Worm (Caenorhabditis elegans) whole organism, dauer: ENCODE results near the gene C16C10.13.

ENCODE experiments used
- unc-62 ChIP-seq: sonication (generic microtip); optimal IDR thresholded peaks from 2 replicates; lab custom pipeline; 2017; ENCODE audit warnings: missing biosample characterization, missing genetic modification reagents, missing genetic modification characterization

C16C10.13 gene

ce11 chrIII:4205751-4206327 is 29.6 kb downstream of the C16C10.13 start, which contains the start of gene R74.8:
Gene R74.8 (plus strand): TSS chrIII:4206277.
- no peak for TF ChIP-seq unc-62 (GFP tag; lab: Kevin White, UChicago)

DNA sequence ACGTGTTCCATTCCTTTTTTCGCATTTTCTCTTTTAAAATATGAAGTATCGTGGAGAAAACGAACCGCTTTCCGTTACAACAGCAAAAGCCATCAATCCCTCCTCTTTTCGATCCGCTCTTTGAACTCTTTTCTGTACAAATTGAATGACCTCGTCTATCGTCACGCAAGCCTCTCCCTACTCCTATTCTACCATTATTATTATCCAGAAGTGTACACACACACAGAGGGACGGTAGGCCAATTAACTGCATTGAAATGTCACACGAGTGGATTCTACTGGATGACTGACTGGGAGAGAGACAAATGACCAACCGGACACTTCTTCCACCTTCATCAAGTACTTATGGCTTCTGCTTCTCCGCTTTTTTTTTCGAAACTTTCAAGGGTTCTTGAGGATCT is 32.0 kb downstream of the C16C10.13 start:
- no peak for TF ChIP-seq unc-62 (GFP tag; lab: Kevin White, UChicago)

DNA sequence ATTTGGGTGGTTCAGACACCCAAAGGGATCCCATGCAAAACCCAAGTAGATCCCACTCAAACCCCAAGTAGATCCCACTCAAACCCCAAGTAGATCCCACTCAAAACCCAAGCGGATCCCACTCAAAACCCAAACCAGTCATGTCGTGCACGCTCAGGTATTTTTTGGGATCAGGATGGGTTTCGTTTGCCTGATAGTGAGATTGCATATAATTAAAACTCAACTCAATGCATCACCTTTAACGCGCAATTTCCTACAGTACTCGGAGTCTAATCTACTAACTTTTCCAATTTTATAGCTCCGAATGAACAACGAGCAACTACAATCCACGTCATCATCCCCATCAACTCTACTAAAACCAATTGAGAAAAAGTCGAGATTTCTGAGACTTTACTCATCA is 32.9 kb downstream of the C16C10.13 start, which contains the start of gene phlp-2:
phlp-2 (plus strand) TSS at position 301 of the 400 bp plus-strand sequence.
- TF ChIP-seq unc-62 (GFP tag; lab: Kevin White, UChicago), result no peak

ce11 chrIII:4210661-4211060 is 34.4 kb downstream of the C16C10.13 start:
- no peak for TF ChIP-seq unc-62 (GFP tag; lab: Kevin White, UChicago)

DNA sequence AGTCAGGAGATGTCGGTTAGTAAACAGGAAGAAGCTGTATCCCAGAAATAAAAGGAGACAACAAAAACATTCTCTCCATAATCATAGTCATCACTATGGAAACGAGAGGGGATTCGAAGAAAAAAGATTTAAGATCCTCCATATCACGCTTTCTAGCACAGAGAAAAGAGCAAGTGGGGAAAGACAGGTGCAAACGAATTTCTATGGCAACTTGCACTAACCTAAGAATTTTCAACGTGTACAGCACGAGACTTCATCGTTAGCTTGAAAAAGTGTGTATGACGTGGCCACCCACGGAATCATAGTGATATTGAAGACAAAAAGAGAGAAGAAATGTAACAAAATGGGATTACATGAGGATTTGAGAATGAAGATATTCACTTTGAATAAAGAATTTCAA is 44.6 kb downstream of the C16C10.13 start:
- no peak for TF ChIP-seq unc-62 (GFP tag; lab: Kevin White, UChicago)

- TF ChIP-seq unc-62 (GFP tag; lab: Kevin White, UChicago), result no peak
Observed at ce11 chrIII:4221527-4221926, 45.3 kb downstream of the C16C10.13 start.

- TF ChIP-seq unc-62 (GFP tag; lab: Kevin White, UChicago), result no peak
Observed at ce11 chrIII:4223668-4224127, 47.5 kb downstream of the C16C10.13 start.

- no peak for TF ChIP-seq unc-62 (GFP tag; lab: Kevin White, UChicago)
Observed at ce11 chrIII:4224722-4225121, 48.5 kb downstream of the C16C10.13 start.
